Fruit fly (Drosophila melanogaster) S2 (cell line): ENCODE data around the gene CG10353.

Experiments used
- CG8478 ChIP-seq: fragments of >200 bp; optimal IDR thresholded peaks from 2 replicates; lab custom pipeline; 2018
- CTCF ChIP-seq, 2 experiments: fragments of >200 bp; optimal IDR thresholded peaks; 2 replicates each; lab custom pipeline; 2018

Gene CG10353

dm6 chrX:11886976-11887375, at the start of gene CG10353, which contains the start of gene SelG:
TSS of gene CG10353 (minus strand) at chrX:11887162.
TSS of gene SelG (plus strand) at chrX:11887284.
- TF ChIP-seq CG8478 (lab: Kevin White, UChicago) (no peak), CTCF (optimal IDR thresholded peaks at IDR 0.05; lab: Kevin White, UChicago) (peak; percentile 19)

DNA sequence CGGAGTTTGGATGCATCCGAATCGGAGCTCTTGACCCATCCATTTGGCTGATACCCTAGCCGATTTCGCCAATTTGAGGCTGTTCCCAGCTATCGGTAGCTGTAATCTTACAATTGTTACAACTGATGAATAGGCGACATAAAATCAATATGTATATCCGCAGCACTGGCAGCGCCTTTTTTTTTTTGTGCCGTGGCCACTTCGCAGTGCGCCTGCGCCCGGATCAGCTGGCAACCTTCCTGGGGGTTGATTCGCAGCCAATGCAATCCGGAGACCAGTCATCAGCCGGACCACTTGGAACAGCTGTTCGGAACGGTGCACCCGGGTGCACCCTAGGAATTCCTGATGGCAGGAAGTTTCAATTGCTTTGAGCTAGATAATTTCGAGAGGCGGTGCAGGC, 43.8 kb upstream of the CG10353 start, which contains the start of gene Pdzd8:
TSS of gene Pdzd8 (minus strand) at position 125 of the 400 bp plus-strand sequence.
- no peak for TF ChIP-seq CG8478 (lab: Kevin White, UChicago)
- TF ChIP-seq CTCF (optimal IDR thresholded peaks at IDR 0.05; lab: Kevin White, UChicago): no peak

- TF ChIP-seq CTCF (optimal IDR thresholded peaks at IDR 0.05; lab: Kevin White, UChicago) (no peak), CG8478 (lab: Kevin White, UChicago) (no peak)
These were observed 38.3 kb upstream of the CG10353 start for dm6 chrX:11925213-11925612.

dm6 chrX:11924562-11924961, 37.6 kb upstream of the CG10353 start, which contains the start of gene Sclp:
TSS of gene Sclp (minus strand) at chrX:11924662.
- TF ChIP-seq CG8478 (lab: Kevin White, UChicago): no peak
- no peak for TF ChIP-seq CTCF (optimal IDR thresholded peaks at IDR 0.05; lab: Kevin White, UChicago)

- TF ChIP-seq CTCF (optimal IDR thresholded peaks at IDR 0.05; lab: Kevin White, UChicago) (no peak), CG8478 (lab: Kevin White, UChicago) (no peak)
These were observed 36.7 kb upstream of the CG10353 start for dm6 chrX:11923698-11924097.

- TF ChIP-seq CG8478 (lab: Kevin White, UChicago) (no peak), CTCF (optimal IDR thresholded peaks at IDR 0.05; lab: Kevin White, UChicago) (no peak)
These were observed 35.8 kb upstream of the CG10353 start for dm6 chrX:11922650-11923237.

DNA sequence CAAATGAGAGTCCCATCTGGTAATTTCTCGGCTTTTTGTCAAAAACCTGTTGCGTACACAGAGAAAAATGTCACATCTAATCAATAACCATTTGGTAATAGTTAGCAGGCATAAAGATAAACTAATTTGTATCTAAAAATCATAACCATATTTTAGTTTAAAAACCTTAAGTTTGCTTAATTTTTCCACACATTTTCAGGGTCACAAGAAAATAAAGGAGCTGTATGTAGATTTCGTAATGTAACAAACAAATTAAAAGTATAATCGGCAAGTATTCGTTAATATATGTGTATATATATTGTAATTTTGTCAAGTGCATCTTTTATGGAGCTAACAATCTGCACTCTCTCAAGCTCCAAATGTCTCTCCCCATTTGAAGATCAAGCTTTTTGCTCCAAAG, 34.0 kb upstream of the CG10353 start:
- TF ChIP-seq CG8478 (lab: Kevin White, UChicago) (no peak), CTCF (optimal IDR thresholded peaks at IDR 0.05; lab: Kevin White, UChicago) (no peak)

DNA sequence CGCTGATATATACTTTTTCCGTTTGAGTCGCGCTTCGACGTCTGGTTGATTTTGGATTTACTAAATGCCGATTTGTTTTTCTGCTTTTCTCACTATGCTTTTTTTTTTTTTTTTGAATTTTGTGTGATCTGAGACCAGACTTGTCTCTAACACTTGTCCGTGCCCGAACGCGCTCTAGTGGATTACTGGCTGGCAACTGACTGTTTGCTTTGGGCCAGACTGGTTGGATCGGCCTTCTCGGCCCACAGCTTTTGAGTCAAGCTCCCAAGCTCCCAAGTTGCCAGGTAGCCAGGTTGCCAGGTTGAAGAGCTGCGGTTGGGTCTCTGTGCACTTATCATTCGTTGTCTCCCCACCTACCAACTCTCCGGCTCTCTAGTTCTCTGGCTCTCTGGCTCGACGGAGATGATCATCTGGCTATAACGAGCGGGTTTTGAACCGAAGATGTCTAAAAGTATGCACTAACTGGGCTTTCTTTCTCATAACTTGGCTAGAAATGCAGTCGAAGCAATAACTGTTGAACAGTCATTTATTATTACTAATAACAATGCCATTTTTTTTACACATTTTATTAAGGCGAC, 30.2 kb upstream of the CG10353 start, which contains the start of gene pot:
TSS of gene pot (minus strand) at position 205 of the 578 bp plus-strand sequence.
- no peak for TF ChIP-seq CTCF (optimal IDR thresholded peaks at IDR 0.05; lab: Kevin White, UChicago)

- TF ChIP-seq CTCF (optimal IDR thresholded peaks at IDR 0.05; lab: Kevin White, UChicago): no peak
- no peak for TF ChIP-seq CG8478 (lab: Kevin White, UChicago)
These were observed 28.2 kb upstream of the CG10353 start for dm6 chrX:11915154-11915593.

DNA sequence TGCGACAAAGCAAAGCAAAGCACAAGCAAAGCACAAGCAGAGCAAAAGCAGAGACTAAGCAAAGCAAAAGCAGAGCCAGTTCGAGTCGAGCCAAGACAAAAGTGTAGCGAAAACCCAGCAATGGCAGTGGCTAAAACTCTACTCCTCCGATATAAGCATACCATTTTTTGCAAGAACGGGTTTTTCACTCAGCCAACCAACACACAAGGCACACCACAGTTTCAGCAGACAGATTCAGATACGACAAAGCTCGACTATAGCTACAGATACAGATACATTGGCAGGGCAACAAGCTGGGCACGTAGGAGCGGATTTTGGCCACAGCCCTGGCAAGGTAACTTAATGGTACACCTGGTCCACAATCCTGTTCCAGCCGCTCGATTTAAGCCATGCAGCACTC, 26.6 kb upstream of the CG10353 start:
- TF ChIP-seq CTCF (optimal IDR thresholded peaks at IDR 0.05; lab: Kevin White, UChicago) (no peak), CG8478 (lab: Kevin White, UChicago) (no peak)

dm6 chrX:11906818-11907281, 19.9 kb upstream of the CG10353 start, which contains the start of gene CG43156:
TSS of gene CG43156 (minus strand) at chrX:11906868.
- TF ChIP-seq CG8478 (lab: Kevin White, UChicago): no peak
- no peak for TF ChIP-seq CTCF (optimal IDR thresholded peaks at IDR 0.05; lab: Kevin White, UChicago)

DNA sequence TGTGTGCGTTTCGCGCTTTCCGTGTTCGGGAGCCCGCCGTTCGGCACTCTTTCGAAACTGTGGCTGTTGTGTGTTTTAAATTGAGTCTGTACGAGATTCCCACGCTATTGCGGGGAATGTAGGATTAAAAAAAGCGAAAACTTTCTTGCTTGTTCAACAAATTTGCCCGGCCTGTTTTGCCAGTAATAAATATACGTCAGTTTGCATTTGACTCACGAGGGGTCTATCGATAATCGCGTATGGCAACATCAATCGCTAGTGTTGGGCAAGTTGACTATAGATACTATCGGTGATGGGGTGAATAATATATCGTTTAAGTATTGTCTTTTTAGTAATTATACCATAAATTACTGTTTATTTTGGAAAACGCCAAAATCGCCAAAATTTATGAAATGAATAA, 18.2 kb upstream of the CG10353 start, which contains the start of gene Upf1:
TSS of gene Upf1 (minus strand) at position 228 of the 400 bp plus-strand sequence.
- TF ChIP-seq CTCF (optimal IDR thresholded peaks at IDR 0.05; lab: Kevin White, UChicago) (no peak), CG8478 (lab: Kevin White, UChicago) (no peak)

DNA sequence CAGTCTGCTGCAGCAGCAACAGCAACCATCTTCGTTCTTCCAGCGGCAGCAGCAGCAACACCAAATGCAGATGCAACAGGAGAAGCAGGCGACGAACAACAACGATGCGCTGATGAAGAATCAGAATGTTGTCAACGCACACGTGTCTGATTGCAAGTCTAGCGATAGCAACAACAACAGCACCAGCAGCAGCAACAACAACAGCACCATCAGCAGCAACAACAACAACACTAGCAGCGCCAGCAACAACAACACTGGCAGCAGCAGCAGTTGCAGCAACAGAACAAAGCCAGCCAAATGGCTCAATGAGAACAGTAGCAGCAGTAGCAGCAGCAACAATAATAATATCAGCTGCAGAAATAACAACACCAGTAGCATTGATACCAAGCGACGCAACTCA, 8.2 kb upstream of the CG10353 start:
- no peak for TF ChIP-seq CTCF (optimal IDR thresholded peaks at IDR 0.05; lab: Kevin White, UChicago)
- TF ChIP-seq CG8478 (lab: Kevin White, UChicago): no peak

dm6 chrX:11894198-11894597, 7.2 kb upstream of the CG10353 start:
- no peak for TF ChIP-seq CTCF (optimal IDR thresholded peaks at IDR 0.05; lab: Kevin White, UChicago)
- no peak for TF ChIP-seq CG8478 (lab: Kevin White, UChicago)

DNA sequence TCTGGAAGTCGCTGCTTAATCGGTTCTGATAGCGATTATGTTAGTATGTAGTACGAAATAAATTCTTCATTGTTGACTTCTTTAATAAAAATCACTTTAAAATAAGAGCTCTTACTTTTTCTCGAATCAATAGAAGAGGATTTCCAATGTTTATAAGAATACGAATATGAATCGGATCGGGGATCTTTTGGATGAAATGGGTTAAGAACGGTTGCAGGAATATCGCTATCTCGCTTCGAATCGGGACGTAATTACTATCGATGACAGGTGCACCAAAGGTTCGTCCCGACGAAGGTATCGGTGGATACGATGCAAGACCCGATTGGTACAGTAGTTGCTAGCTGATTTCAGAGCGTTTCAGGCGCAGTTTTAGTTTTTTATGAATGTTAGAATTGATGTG, 6.7 kb upstream of the CG10353 start, which contains the start of gene wisp:
TSS of gene wisp (plus strand) at position 301 of the 400 bp plus-strand sequence.
- no peak for TF ChIP-seq CG8478 (lab: Kevin White, UChicago)
- no peak for TF ChIP-seq CTCF (optimal IDR thresholded peaks at IDR 0.05; lab: Kevin White, UChicago)
